Worm (Caenorhabditis elegans) whole organism, L4 larva: ENCODE results near the gene C25H3.14.

Experiments
- F10B5.3 ChIP-seq: sonication (generic microtip); optimal IDR thresholded peaks from 2 replicates; lab custom pipeline; 2016; ENCODE audit warnings: mild to moderate bottlenecking, missing genetic modification characterization, missing compliant biosample characterization
- F37D6.2 ChIP-seq: sonication (generic microtip); optimal IDR thresholded peaks from 2 replicates; lab custom pipeline; 2016; ENCODE audit warnings: mild to moderate bottlenecking, missing genetic modification characterization, missing compliant biosample characterization
- F44E2.7 ChIP-seq: fragments of 200-800 bp; sonication (Bioruptor generic); IDR thresholded peaks from 2 replicates; pipeline ENCODE4 v2.1.2; 2022; ENCODE audit warnings: missing genetic modification characterization, missing compliant biosample characterization
- R02D3.7 ChIP-seq: fragments of 150-350 bp; sonication (generic microtip); optimal IDR thresholded peaks from 3 replicates; lab custom pipeline; 2014; ENCODE audit warnings: missing biosample characterization, missing genetic modification characterization
- T20F7.1 ChIP-seq: fragments of 200-800 bp; sonication (Bioruptor generic); optimal IDR thresholded peaks from 2 replicates; lab custom pipeline; 2018; ENCODE audit warnings: mild to moderate bottlenecking, missing genetic modification characterization, missing compliant biosample characterization
- Y105C5A.15 ChIP-seq: fragments of 200-800 bp; sonication (Bioruptor generic); IDR thresholded peaks from 2 replicates; pipeline ENCODE4 v1.3.6; 2022; ENCODE audit warnings: missing genetic modification characterization, missing compliant biosample characterization
- Y48G9A.11 ChIP-seq: fragments of 200-800 bp; sonication (Bioruptor generic); IDR thresholded peaks from 2 replicates; pipeline ENCODE4 v1.3.6; 2022; ENCODE audit warnings: missing genetic modification reagents, missing genetic modification characterization, missing compliant biosample characterization
- Y5F2A.4 ChIP-seq: fragments of 200-800 bp; sonication (Bioruptor generic); optimal IDR thresholded peaks from 2 replicates; lab custom pipeline; 2018; ENCODE audit warnings: mild to moderate bottlenecking, missing genetic modification characterization, missing compliant biosample characterization
- Y75B8A.6 ChIP-seq: fragments of 200-800 bp; sonication (Bioruptor generic); IDR thresholded peaks from 2 replicates; pipeline ENCODE4 v1.3.6; 2022; ENCODE audit warnings: missing genetic modification reagents, missing genetic modification characterization, missing compliant biosample characterization
- ZK337.2 ChIP-seq: fragments of 200-800 bp; sonication (Bioruptor generic); IDR thresholded peaks from 2 replicates; pipeline ENCODE4 v1.3.6; 2022; ENCODE audit warnings: missing genetic modification reagents, missing genetic modification characterization, missing compliant biosample characterization
- ZK546.5 ChIP-seq, 2 experiments: sonication (generic microtip); optimal IDR thresholded peaks; 2 replicates each; lab custom pipeline; 2017; ENCODE audit warnings: missing biosample characterization in 2 of 2, missing genetic modification characterization in 2 of 2
- ceh-28 ChIP-seq: fragments of 150-350 bp; optimal IDR thresholded peaks from 2 replicates; lab custom pipeline; 2014; ENCODE audit warnings: missing biosample characterization, missing genetic modification reagents, missing genetic modification characterization
- ceh-82 ChIP-seq: sonication (generic microtip); optimal IDR thresholded peaks from 2 replicates; lab custom pipeline; 2017; ENCODE audit warnings: missing biosample characterization, missing genetic modification characterization
- daf-8 ChIP-seq: fragments of 200-800 bp; sonication (Bioruptor generic); IDR thresholded peaks from 2 replicates; pipeline ENCODE4 v1.3.6; 2022; ENCODE audit warnings: missing genetic modification characterization, missing compliant biosample characterization
- dmd-8 ChIP-seq: fragments of 200-800 bp; sonication (Bioruptor generic); IDR thresholded peaks from 2 replicates; pipeline ENCODE4 v1.3.6; 2022; ENCODE audit warnings: missing genetic modification characterization, missing compliant biosample characterization
- dmd-9 ChIP-seq: fragments of 200-800 bp; sonication (Bioruptor generic); IDR thresholded peaks from 2 replicates; pipeline ENCODE4 v1.3.6; 2022; ENCODE audit warnings: missing genetic modification reagents, missing genetic modification characterization, missing compliant biosample characterization
- dpl-1 ChIP-seq: fragments of 150-350 bp; optimal IDR thresholded peaks from 2 replicates; lab custom pipeline; 2014; ENCODE audit warnings: missing biosample characterization, missing genetic modification reagents, missing genetic modification characterization
- gei-8 ChIP-seq: fragments of 200-800 bp; sonication (Bioruptor generic); optimal IDR thresholded peaks from 2 replicates; lab custom pipeline; 2018; ENCODE audit warnings: mild to moderate bottlenecking, missing genetic modification characterization, missing compliant biosample characterization
- hlh-11 ChIP-seq: fragments of 200-800 bp; sonication (Bioruptor generic); optimal IDR thresholded peaks from 2 replicates; lab custom pipeline; 2018; ENCODE audit warnings: mild to moderate bottlenecking, missing genetic modification characterization, missing compliant biosample characterization
- hmg-1.1 ChIP-seq: fragments of 200-800 bp; sonication (Bioruptor generic); IDR thresholded peaks from 2 replicates; pipeline ENCODE4 v1.3.6; 2022; ENCODE audit warnings: missing genetic modification reagents, missing genetic modification characterization, missing compliant biosample characterization
- lim-7 ChIP-seq: fragments of 200-800 bp; sonication (Bioruptor generic); IDR thresholded peaks from 2 replicates; pipeline ENCODE4 v1.3.6; 2022; ENCODE audit warnings: missing genetic modification characterization, missing compliant biosample characterization
- lin-15B ChIP-seq: fragments of 150-350 bp; sonication (generic microtip); optimal IDR thresholded peaks from 3 replicates; lab custom pipeline; 2014; ENCODE audit warnings: missing biosample characterization, missing genetic modification characterization
- lin-39 ChIP-seq: fragments of 150-350 bp; optimal IDR thresholded peaks from 2 replicates; lab custom pipeline; 2014; ENCODE audit warnings: missing biosample characterization, missing genetic modification reagents, missing genetic modification characterization
- madf-9 ChIP-seq: fragments of 200-800 bp; sonication (Bioruptor generic); conservative IDR thresholded peaks from 2 replicates; pipeline ENCODE4 v1.3.6; 2022; ENCODE audit warnings: missing genetic modification reagents, missing genetic modification characterization, missing compliant biosample characterization
- mdt-29 ChIP-seq: fragments of 200-800 bp; sonication (Bioruptor generic); IDR thresholded peaks from 2 replicates; pipeline ENCODE4 v1.3.6; 2022; ENCODE audit warnings: missing genetic modification reagents, missing genetic modification characterization, missing compliant biosample characterization
- mep-1 ChIP-seq: fragments of 150-350 bp; sonication (generic microtip); optimal IDR thresholded peaks from 3 replicates; lab custom pipeline; 2014; ENCODE audit warnings: missing biosample characterization, missing genetic modification characterization
- mes-2 ChIP-seq: sonication (generic microtip); optimal IDR thresholded peaks from 2 replicates; lab custom pipeline; 2016; ENCODE audit warnings: missing genotype, mild to moderate bottlenecking, missing genetic modification characterization, missing compliant biosample characterization; ENCODE audit not compliant: poor library complexity, severe bottlenecking
- nhr-10 ChIP-seq: fragments of 150-350 bp; optimal IDR thresholded peaks from 2 replicates; lab custom pipeline; 2014; ENCODE audit warnings: missing biosample characterization, missing genetic modification characterization
- nhr-102 ChIP-seq: sonication (generic microtip); optimal IDR thresholded peaks from 2 replicates; lab custom pipeline; 2016; ENCODE audit warnings: mild to moderate bottlenecking, missing genetic modification characterization, moderate library complexity, missing compliant biosample characterization
- nhr-111 ChIP-seq: fragments of 200-800 bp; sonication (Bioruptor generic); optimal IDR thresholded peaks from 2 replicates; lab custom pipeline; 2018; ENCODE audit warnings: mild to moderate bottlenecking, missing genetic modification characterization, missing compliant biosample characterization
- nhr-42 ChIP-seq: fragments of 200-800 bp; sonication (Bioruptor generic); IDR thresholded peaks from 2 replicates; pipeline ENCODE4 v1.3.6; 2022; ENCODE audit warnings: missing genetic modification characterization, missing compliant biosample characterization
- nhr-6 ChIP-seq: fragments of 150-350 bp; optimal IDR thresholded peaks from 2 replicates; lab custom pipeline; 2014; ENCODE audit warnings: missing biosample characterization, missing genetic modification characterization
- pha-4 ChIP-seq, 2 experiments: fragments of 150-350 bp in 1 of 2; fragments of 200-800 bp in 1 of 2; sonication (Bioruptor generic) in 1 of 2; IDR thresholded peaks in 1 of 2; optimal IDR thresholded peaks in 1 of 2; 2 replicates each; pipeline versions ENCODE4 v1.3.6 to Lab custom; 2014 to 2022; ENCODE audit warnings: missing genetic modification characterization in 2 of 2, missing genetic modification reagents in 2 of 2, missing biosample characterization in 1 of 2, missing compliant biosample characterization in 1 of 2
- pqm-1 ChIP-seq: sonication (generic microtip); optimal IDR thresholded peaks from 2 replicates; lab custom pipeline; 2017; ENCODE audit warnings: missing biosample characterization, missing genetic modification characterization
- saeg-2 ChIP-seq: fragments of 200-800 bp; sonication (Bioruptor generic); IDR thresholded peaks from 2 replicates; pipeline ENCODE4 v1.3.6; 2022; ENCODE audit warnings: missing genetic modification reagents, missing genetic modification characterization, missing compliant biosample characterization
- set-16 ChIP-seq: fragments of 200-800 bp; sonication (Bioruptor generic); IDR thresholded peaks from 2 replicates; pipeline ENCODE4 v1.3.6; 2022; ENCODE audit warnings: missing genetic modification reagents, missing genetic modification characterization, missing compliant biosample characterization
- skn-1 ChIP-seq: fragments of 150-350 bp; optimal IDR thresholded peaks from 2 replicates; lab custom pipeline; 2014; ENCODE audit warnings: missing biosample characterization, missing genetic modification characterization
- snpc-4 ChIP-seq: fragments of 150-350 bp; optimal IDR thresholded peaks from 2 replicates; lab custom pipeline; 2014; ENCODE audit warnings: missing biosample characterization, missing genetic modification characterization
- spr-3 ChIP-seq: fragments of 200-800 bp; sonication (Bioruptor generic); optimal IDR thresholded peaks from 2 replicates; lab custom pipeline; 2018; ENCODE audit warnings: mild to moderate bottlenecking, missing genetic modification characterization, missing compliant biosample characterization
- tag-97 ChIP-seq: fragments of 200-800 bp; sonication (Bioruptor generic); IDR thresholded peaks from 2 replicates; pipeline ENCODE4 v1.3.6; 2022; ENCODE audit warnings: missing genetic modification characterization, missing compliant biosample characterization
- tra-1 ChIP-seq: fragments of 200-800 bp; sonication (Bioruptor generic); IDR thresholded peaks from 2 replicates; pipeline ENCODE4 v1.3.6; 2022; ENCODE audit warnings: missing genetic modification reagents, missing genetic modification characterization, missing compliant biosample characterization
- unc-130 ChIP-seq: sonication (generic microtip); optimal IDR thresholded peaks from 2 replicates; lab custom pipeline; 2016; ENCODE audit warnings: missing genetic modification reagents, missing genetic modification characterization, missing compliant biosample characterization
- unc-39 ChIP-seq: sonication (generic microtip); optimal IDR thresholded peaks from 2 replicates; lab custom pipeline; 2017; ENCODE audit warnings: missing biosample characterization, missing genetic modification characterization
- vab-7 ChIP-seq: fragments of 200-800 bp; sonication (Bioruptor generic); IDR thresholded peaks from 2 replicates; pipeline ENCODE4 v1.3.6; 2022; ENCODE audit warnings: missing genetic modification reagents, missing genetic modification characterization, missing compliant biosample characterization
- zag-1 ChIP-seq: fragments of 150-350 bp; optimal IDR thresholded peaks from 2 replicates; lab custom pipeline; 2014; ENCODE audit warnings: missing biosample characterization, missing genetic modification characterization
- zip-2 ChIP-seq: fragments of 150-350 bp; optimal IDR thresholded peaks from 2 replicates; lab custom pipeline; 2014; ENCODE audit warnings: missing biosample characterization, missing genetic modification characterization
- ztf-11 ChIP-seq: fragments of 150-350 bp; optimal IDR thresholded peaks from 2 replicates; lab custom pipeline; 2014; ENCODE audit warnings: missing biosample characterization, missing genetic modification characterization

Gene C25H3.14

ce11 chrII:5694798-5695197 lies at the start of gene C25H3.14:
C25H3.14 (plus strand) TSS chrII:5695098.
- TF ChIP-seq T20F7.1 (GFP tag; lab: Kevin White, UChicago): no peak
- TF ChIP-seq spr-3: no peak
- no peak for TF ChIP-seq lin-39 (tag; lab: Kevin White, UChicago)
- no peak for TF ChIP-seq tag-97 (GFP tag; lab: Robert Waterston, UW)
- TF ChIP-seq nhr-42 (GFP tag; lab: Robert Waterston, UW): no peak
- TF ChIP-seq nhr-111 (GFP tag; lab: Kevin White, UChicago): no peak
- no peak for TF ChIP-seq ceh-28 (tag; lab: Kevin White, UChicago)
- TF ChIP-seq nhr-6 (tag; lab: Kevin White, UChicago): no peak
- TF ChIP-seq Y75B8A.6: no peak
- TF ChIP-seq pha-4 (GFP tag; IDR thresholded peaks at IDR 0.05; lab: Robert Waterston, UW): no peak
- no peak for TF ChIP-seq pha-4 (tag; optimal IDR thresholded peaks at IDR 0.05; lab: Kevin White, UChicago)
- TF ChIP-seq mep-1 (tag; lab: Kevin White, UChicago): no peak
- no peak for TF ChIP-seq madf-9 (GFP tag; lab: Robert Waterston, UW)
- TF ChIP-seq Y105C5A.15 (GFP tag; lab: Robert Waterston, UW): no peak
- TF ChIP-seq lin-15B: no peak
- no peak for TF ChIP-seq zip-2
- no peak for TF ChIP-seq saeg-2 (GFP tag; lab: Robert Waterston, UW)
- TF ChIP-seq nhr-102: no peak
- no peak for TF ChIP-seq zag-1 (tag; lab: Kevin White, UChicago)
- TF ChIP-seq, all 104 proteins: peak for 0

DNA sequence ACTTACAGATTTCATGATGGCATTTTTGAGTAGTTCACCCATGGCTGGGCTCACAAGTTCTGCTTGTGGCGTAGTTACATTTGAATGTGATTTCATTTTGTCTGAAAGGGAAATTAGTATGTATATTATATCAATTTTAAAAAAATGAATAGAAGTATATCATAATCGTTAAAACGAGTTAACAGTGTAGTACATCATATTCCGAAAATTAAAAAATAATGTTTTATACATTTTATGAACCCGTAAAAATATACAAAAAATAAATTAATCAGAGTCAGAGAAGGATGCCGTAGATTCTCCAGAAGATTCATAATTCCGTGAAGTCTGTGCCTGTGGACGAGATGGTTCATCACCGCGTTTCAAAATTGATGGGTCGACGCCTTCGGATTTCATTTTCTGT lies 48.0 kb upstream of the C25H3.14 start, which contains the start of gene F59E12.9:
F59E12.9 (minus strand) TSS at position 101 of the 400 bp plus-strand sequence.
- TF ChIP-seq gei-8 (GFP tag; lab: Kevin White, UChicago) (no peak), mes-2 (no peak), dpl-1 (GFP tag; lab: Kevin White, UChicago) (no peak), unc-130 (no peak), ZK546.5 (tag; optimal IDR thresholded peaks at IDR 0.05; lab: Kevin White, UChicago) (no peak), tag-97 (GFP tag; lab: Robert Waterston, UW) (no peak)

- TF ChIP-seq set-16 (GFP tag; lab: Robert Waterston, UW) (no peak), ztf-11 (no peak), tra-1 (GFP tag; lab: Robert Waterston, UW) (no peak), R02D3.7 (tag; lab: Kevin White, UChicago) (no peak), dmd-8 (GFP tag; lab: Robert Waterston, UW) (no peak), daf-8 (GFP tag; lab: Robert Waterston, UW) (no peak), Y48G9A.11 (no peak), unc-39 (tag; lab: Kevin White, UChicago) (no peak), lim-7 (no peak), nhr-111 (GFP tag; lab: Kevin White, UChicago) (no peak), mdt-29 (no peak), skn-1 (no peak), ceh-82 (tag; lab: Kevin White, UChicago) (no peak)
These were observed 46.6 kb upstream of the C25H3.14 start, which contains the start of gene ddl-1 for ce11 chrII:5648272-5648671. ddl-1 (minus strand) TSS chrII:5648372.

DNA sequence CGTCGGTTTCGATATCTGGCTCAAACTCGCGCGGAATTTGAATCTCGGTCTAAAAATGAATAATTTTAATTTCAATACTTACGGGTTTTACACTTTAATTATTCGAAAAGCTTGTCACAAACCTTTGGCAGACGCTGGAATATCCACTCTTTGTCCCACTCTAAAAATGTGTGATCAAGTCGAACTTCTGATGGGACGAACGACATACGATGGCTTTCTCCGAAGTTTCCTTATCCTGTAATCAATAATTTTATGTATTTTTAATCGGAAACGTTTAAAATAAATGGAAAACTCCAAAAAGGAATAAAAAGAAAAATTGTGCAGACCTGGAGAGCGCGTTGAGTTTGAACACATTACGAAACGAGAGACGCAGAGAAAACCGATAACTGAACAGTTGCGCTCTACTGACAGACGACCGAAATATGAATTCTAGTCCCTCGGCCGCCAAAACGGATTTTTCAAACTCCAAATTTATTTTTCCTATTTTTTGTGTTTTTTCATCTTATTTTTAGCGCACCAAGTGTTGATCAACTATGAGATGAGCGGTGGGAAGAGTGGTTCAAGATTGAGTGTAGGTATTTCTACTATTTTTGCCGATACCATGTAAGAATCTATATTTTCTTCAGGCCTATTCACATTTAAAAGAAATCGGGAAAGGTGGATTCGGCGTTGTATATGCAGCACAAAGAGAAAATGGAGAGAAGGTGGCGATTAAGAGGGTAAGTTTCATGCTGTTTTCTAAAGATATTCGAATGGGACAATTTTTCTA lies 45.5 kb upstream of the C25H3.14 start, which contains the start of the genes sam-4, F59E12.17 and zyg-1:
sam-4 (minus strand) TSS at position 51 of the 769 bp plus-strand sequence.
F59E12.17 (minus strand) TSS at position 235 of the 769 bp plus-strand sequence.
zyg-1 (plus strand) TSS at position 513 of the 769 bp plus-strand sequence.
- TF ChIP-seq pqm-1 (tag; lab: Kevin White, UChicago) (no peak), ZK337.2 (GFP tag; lab: Robert Waterston, UW) (no peak), F10B5.3 (tag; lab: Kevin White, UChicago) (no peak), nhr-10 (tag; lab: Kevin White, UChicago) (no peak), hlh-11 (peak; percentile 8), hmg-1.1 (GFP tag; lab: Robert Waterston, UW) (peak; percentile 53), dmd-9 (GFP tag; lab: Robert Waterston, UW) (no peak), Y5F2A.4 (GFP tag; lab: Kevin White, UChicago) (no peak), F44E2.7 (GFP tag; lab: Robert Waterston, UW) (no peak), tag-97 (GFP tag; lab: Robert Waterston, UW) (no peak), snpc-4 (tag; lab: Kevin White, UChicago) (no peak), vab-7 (GFP tag; lab: Robert Waterston, UW) (no peak), F37D6.2 (tag; lab: Kevin White, UChicago) (no peak), pha-4 (GFP tag; IDR thresholded peaks at IDR 0.05; lab: Robert Waterston, UW) (no peak), pha-4 (tag; optimal IDR thresholded peaks at IDR 0.05; lab: Kevin White, UChicago) (peak; percentile 70)
